Worm (Caenorhabditis elegans): ENCODE measurements around the gene sor-3.

Gene sor-3

ce11 chrX:353134-353669 is at the start of gene sor-3:
sor-3 (plus strand) TSS chrX:353619.
- TF ChIP-seq ceh-18 (tag; optimal IDR thresholded peaks at IDR 0.05) (peak; percentile 87), odd-2 (tag; optimal IDR thresholded peaks at IDR 0.05) (no peak), ceh-19 (GFP tag; optimal IDR thresholded peaks at IDR 0.05) (peak; percentile 85), lim-6 (tag; optimal IDR thresholded peaks at IDR 0.05) (peak; percentile 54), ceh-31 (tag; optimal IDR thresholded peaks at IDR 0.05) (peak; percentile 76), ama-1 (optimal IDR thresholded peaks at IDR 0.05) (no peak), hlh-30 (tag; optimal IDR thresholded peaks at IDR 0.05; ENCODE audit: insufficient read depth) (peak; percentile 53), F13H6.1 (tag; optimal IDR thresholded peaks at IDR 0.05) (peak; percentile 87), ceh-2 (tag; optimal IDR thresholded peaks at IDR 0.05) (peak; percentile 87), tbx-2 (tag; optimal IDR thresholded peaks at IDR 0.05) (peak; percentile 88), sox-4 (tag; optimal IDR thresholded peaks at IDR 0.05) (peak; percentile 82), ceh-9 (tag; optimal IDR thresholded peaks at IDR 0.05) (peak; percentile 78), unc-42 (tag; optimal IDR thresholded peaks at IDR 0.05) (peak; percentile 81), pha-2 (tag; optimal IDR thresholded peaks at IDR 0.05) (peak; percentile 86), K02D7.2 (tag; optimal IDR thresholded peaks at IDR 0.05) (peak; percentile 71), ceh-22 (tag; optimal IDR thresholded peaks at IDR 0.05) (no peak), ceh-24 (tag; optimal IDR thresholded peaks at IDR 0.05) (peak; percentile 81), hlh-13 (GFP tag; optimal IDR thresholded peaks at IDR 0.05) (peak; percentile 88), elt-2 (tag; optimal IDR thresholded peaks at IDR 0.05) (peak; percentile 93), gmeb-2 (tag; optimal IDR thresholded peaks at IDR 0.05) (peak; percentile 89), sdc-2 (tag; optimal IDR thresholded peaks at IDR 0.05) (peak; percentile 92), fkh-10 (GFP tag; optimal IDR thresholded peaks at IDR 0.05) (no peak), ets-4 (tag; optimal IDR thresholded peaks at IDR 0.05) (peak; percentile 66), fax-1 (tag; optimal IDR thresholded peaks at IDR 0.05) (peak; percentile 86), ceh-45 (GFP tag; IDR thresholded peaks at IDR 0.05) (peak; percentile 84), madf-2 (tag; optimal IDR thresholded peaks at IDR 0.05) (peak; percentile 87), mec-3 (tag; optimal IDR thresholded peaks at IDR 0.05; ENCODE audit: borderline replicate concordance) (peak; percentile 57), tbx-7 (tag; optimal IDR thresholded peaks at IDR 0.05) (peak; percentile 13), hlh-6 (tag; optimal IDR thresholded peaks at IDR 0.05) (peak; percentile 76), npax-4 (tag; optimal IDR thresholded peaks at IDR 0.05) (peak; percentile 70), pax-1 (tag; optimal IDR thresholded peaks at IDR 0.05) (no peak), C38D4.7 (GFP tag; optimal IDR thresholded peaks at IDR 0.05) (peak; percentile 86), dmd-4 (tag; optimal IDR thresholded peaks at IDR 0.05; ENCODE audit: borderline replicate concordance) (peak; percentile 86), K09A11.1 (tag; optimal IDR thresholded peaks at IDR 0.05; ENCODE audit: insufficient read depth) (peak; percentile 70), rnt-1 (tag; optimal IDR thresholded peaks at IDR 0.05) (peak; percentile 77), ceh-34 (tag; optimal IDR thresholded peaks at IDR 0.05) (peak; percentile 82), ref-2 (tag; optimal IDR thresholded peaks at IDR 0.05) (peak; percentile 77), unc-3 (GFP tag; conservative IDR thresholded peaks at IDR 0.05) (peak; percentile 81), unc-3 (tag; optimal IDR thresholded peaks at IDR 0.05) (peak; percentile 89), pqm-1 (tag; optimal IDR thresholded peaks at IDR 0.05) (peak; percentile 85), ahr-1 (tag; optimal IDR thresholded peaks at IDR 0.05) (peak; percentile 77), unc-86 (tag; optimal IDR thresholded peaks at IDR 0.05) (peak; percentile 82), sox-2 (GFP tag; IDR thresholded peaks at IDR 0.05) (peak; percentile 45; the same call in 1 of the 2 replicates), hlh-15 (tag; optimal IDR thresholded peaks at IDR 0.05) (peak; percentile 90), T23F11.4 (GFP tag; optimal IDR thresholded peaks at IDR 0.05) (peak; percentile 84), eyg-1 (tag; optimal IDR thresholded peaks at IDR 0.05) (peak; percentile 75), ztf-16 (tag; optimal IDR thresholded peaks at IDR 0.05) (peak; percentile 82), nhr-11 (tag; optimal IDR thresholded peaks at IDR 0.05) (no peak), lin-11 (tag; optimal IDR thresholded peaks at IDR 0.05) (peak; percentile 86), unc-55 (GFP tag; optimal IDR thresholded peaks at IDR 0.05) (peak; percentile 3), pag-3 (tag; optimal IDR thresholded peaks at IDR 0.05; ENCODE audit: borderline replicate concordance) (peak; percentile 47), zip-5 (tag; optimal IDR thresholded peaks at IDR 0.05) (peak; percentile 59), dve-1 (tag; optimal IDR thresholded peaks at IDR 0.05) (peak; percentile 70)

All from whole organism, late embryonic.